Fruit fly (Drosophila melanogaster) whole organism, adult: ENCODE measurements around the gene CG14710.
A peak's percentile ranks its signal among the peaks of the same experiment; 100 is the strongest.

Source experiments
- CG11617 ChIP-seq: fragments of 200-800 bp; sonication (Bioruptor generic); optimal IDR thresholded peaks from 2 replicates; lab custom pipeline; 2017; ENCODE audit warnings: mild to moderate bottlenecking, missing biosample characterization, missing genetic modification reagents, missing genetic modification characterization
- CG12768 ChIP-seq: fragments of 200-800 bp; sonication (Bioruptor generic); optimal IDR thresholded peaks from 2 replicates; lab custom pipeline; 2017; ENCODE audit warnings: missing biosample characterization, missing genetic modification characterization, mild to moderate bottlenecking, moderate library complexity, missing genetic modification reagents
- CG14711 ChIP-seq: fragments of 200-800 bp; sonication (Bioruptor generic); optimal IDR thresholded peaks from 2 replicates; lab custom pipeline; 2018; ENCODE audit warnings: missing biosample characterization, mild to moderate bottlenecking, missing genetic modification characterization, moderate library complexity
- CG1620 ChIP-seq: fragments of 200-800 bp; sonication (Bioruptor generic); optimal IDR thresholded peaks from 2 replicates; lab custom pipeline; 2016; ENCODE audit warnings: missing biosample characterization, missing genetic modification characterization
- CG33017 ChIP-seq: fragments of 200-800 bp; sonication (Bioruptor generic); optimal IDR thresholded peaks from 2 replicates; lab custom pipeline; 2018; ENCODE audit warnings: missing biosample characterization, mild to moderate bottlenecking, missing genetic modification characterization, moderate library complexity
- CG5204 ChIP-seq: fragments of 200-800 bp; sonication (Bioruptor generic); optimal IDR thresholded peaks from 2 replicates; lab custom pipeline; 2016; ENCODE audit warnings: missing biosample characterization, missing genetic modification characterization
- CG7045 ChIP-seq: fragments of 200-800 bp; sonication (Bioruptor generic); optimal IDR thresholded peaks from 2 replicates; lab custom pipeline; 2017; ENCODE audit warnings: missing biosample characterization, mild to moderate bottlenecking, missing genetic modification characterization
- CG7101 ChIP-seq: fragments of 200-800 bp; sonication (Bioruptor generic); optimal IDR thresholded peaks from 2 replicates; lab custom pipeline; 2018; ENCODE audit warnings: missing biosample characterization, mild to moderate bottlenecking, missing genetic modification characterization, moderate library complexity
- Clk ChIP-seq: fragments of 200-800 bp; sonication (Bioruptor generic); optimal IDR thresholded peaks from 2 replicates; lab custom pipeline; 2017; ENCODE audit warnings: missing biosample characterization, missing genetic modification characterization
- Crg-1 ChIP-seq: fragments of 200-800 bp; sonication (Bioruptor generic); optimal IDR thresholded peaks from 2 replicates; lab custom pipeline; 2016; ENCODE audit warnings: missing biosample characterization, missing genetic modification characterization
- Hr96 ChIP-seq: fragments of 200-800 bp; sonication (Bioruptor generic); optimal IDR thresholded peaks from 2 replicates; lab custom pipeline; 2016; ENCODE audit warnings: missing biosample characterization, missing genetic modification characterization
- Mnt ChIP-seq: fragments of 200-800 bp; sonication (Bioruptor generic); optimal IDR thresholded peaks from 2 replicates; lab custom pipeline; 2016; ENCODE audit warnings: missing biosample characterization, mild to moderate bottlenecking, missing genetic modification characterization
- bab1 ChIP-seq: fragments of 200-800 bp; sonication (Bioruptor generic); optimal IDR thresholded peaks from 3 replicates; lab custom pipeline; 2019; ENCODE audit warnings: missing biosample characterization, mild to moderate bottlenecking, missing genetic modification characterization, moderate library complexity
- cic ChIP-seq: fragments of 200-800 bp; sonication (Bioruptor generic); optimal IDR thresholded peaks from 2 replicates; lab custom pipeline; 2017; ENCODE audit warnings: missing biosample characterization, mild to moderate bottlenecking, missing genetic modification characterization, moderate library complexity
- cnc ChIP-seq, 2 experiments: fragments of >200 bp; optimal IDR thresholded peaks; 2 replicates each; lab custom pipeline; 2017
- kay ChIP-seq: fragments of 200-800 bp; sonication (Bioruptor generic); peaks from one replicate; lab custom pipeline; 2016; ENCODE audit warnings: missing biosample characterization, missing genetic modification characterization, borderline replicate concordance
- ovo ChIP-seq: fragments of 200-800 bp; sonication (Bioruptor generic); optimal IDR thresholded peaks from 2 replicates; lab custom pipeline; 2016; ENCODE audit warnings: missing biosample characterization, missing genetic modification characterization
- pad ChIP-seq: fragments of 200-800 bp; sonication (Bioruptor generic); optimal IDR thresholded peaks from 3 replicates; lab custom pipeline; 2017; ENCODE audit warnings: missing biosample characterization, missing genetic modification characterization, mild to moderate bottlenecking, moderate library complexity, missing genetic modification reagents
- tj ChIP-seq: fragments of 200-800 bp; sonication (Bioruptor generic); optimal IDR thresholded peaks from 3 replicates; lab custom pipeline; 2017; ENCODE audit warnings: missing biosample characterization, mild to moderate bottlenecking, missing genetic modification characterization, moderate library complexity
- toe ChIP-seq: fragments of 200-800 bp; sonication (Bioruptor generic); optimal IDR thresholded peaks from 2 replicates; lab custom pipeline; 2016; ENCODE audit warnings: missing biosample characterization, missing genetic modification characterization

The CG14710 gene

DNA sequence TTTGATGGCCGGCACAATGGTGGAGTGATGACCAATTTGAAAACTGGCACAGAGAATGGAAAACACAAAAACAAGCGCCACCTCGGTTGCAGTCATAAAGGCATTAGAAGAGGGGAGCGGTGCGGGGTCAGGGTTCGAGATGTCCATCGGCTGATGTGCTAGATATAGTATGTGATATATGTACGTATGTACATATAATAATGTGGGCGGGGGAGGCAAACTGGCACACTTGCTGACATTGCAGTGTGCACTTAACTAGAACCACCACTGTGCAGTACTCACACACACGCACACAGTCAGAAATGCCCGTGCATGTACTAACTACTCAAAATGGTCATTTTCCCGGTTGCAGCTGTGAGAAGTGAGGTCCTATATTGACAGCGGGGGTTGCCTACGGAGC, 1.0 kb upstream of the CG14710 start:
- TF ChIP-seq CG12768 (GFP tag; lab: Kevin White, UChicago) (peak; percentile 21), cnc (optimal IDR thresholded peaks at IDR 0.05; lab: Kevin White, UChicago) (no peak), tj (GFP tag; lab: Kevin White, UChicago) (peak; percentile 61)

- TF ChIP-seq Crg-1 (GFP tag; lab: Kevin White, UChicago), result peak; percentile 84
- TF ChIP-seq toe (GFP tag; lab: Kevin White, UChicago), result no peak
- peak; percentile 74 for TF ChIP-seq Mnt (GFP tag; lab: Kevin White, UChicago)
- peak; percentile 89 for TF ChIP-seq CG12768 (GFP tag; lab: Kevin White, UChicago)
- peak; percentile 85 for TF ChIP-seq CG1620
- TF ChIP-seq cnc (optimal IDR thresholded peaks at IDR 0.05; lab: Kevin White, UChicago), result no peak
- peak; percentile 86 for TF ChIP-seq CG7101 (tag; lab: Kevin White, UChicago)
- no peak for TF ChIP-seq Hr96 (GFP tag; lab: Kevin White, UChicago)
- TF ChIP-seq bab1 (GFP tag; lab: Kevin White, UChicago), result peak; percentile 92
- TF ChIP-seq cic (GFP tag; lab: Kevin White, UChicago), result peak; percentile 38
- TF ChIP-seq CG11617 (GFP tag; lab: Kevin White, UChicago), result peak; percentile 88
- TF ChIP-seq kay, result no peak
- peak; percentile 100 for TF ChIP-seq CG14711 (tag; lab: Kevin White, UChicago)
- TF ChIP-seq pad (GFP tag; lab: Kevin White, UChicago), result peak; percentile 68
- TF ChIP-seq tj (GFP tag; lab: Kevin White, UChicago), result peak; percentile 68
- peak; percentile 64 for TF ChIP-seq ovo (GFP tag; lab: Kevin White, UChicago)
- peak; percentile 83 for TF ChIP-seq CG7045 (GFP tag; lab: Kevin White, UChicago)
- no peak for TF ChIP-seq CG5204 (GFP tag; lab: Kevin White, UChicago)
- peak; percentile 85 for TF ChIP-seq CG33017 (tag; lab: Kevin White, UChicago)
- TF ChIP-seq Clk, result peak; percentile 51
These were observed 3.1 kb downstream of the CG14710 start, which contains the start of gene CG14711 for dm6 chr3R:11623025-11623424. Gene CG14711 (plus strand): TSS chr3R:11623339.

dm6 chr3R:11625544-11625943, 5.7 kb downstream of the CG14710 start, which contains the start of gene Zaf1:
Gene Zaf1 (minus strand): TSS chr3R:11625644.
- no peak for TF ChIP-seq ovo (GFP tag; lab: Kevin White, UChicago)
- no peak for TF ChIP-seq cnc (optimal IDR thresholded peaks at IDR 0.05; lab: Kevin White, UChicago)
- TF ChIP-seq tj (GFP tag; lab: Kevin White, UChicago), result peak; percentile 12

- TF ChIP-seq cic (GFP tag; lab: Kevin White, UChicago) (no peak), tj (GFP tag; lab: Kevin White, UChicago) (peak; percentile 2), CG7045 (GFP tag; lab: Kevin White, UChicago) (no peak), Clk (no peak), CG12768 (GFP tag; lab: Kevin White, UChicago) (no peak), cnc (optimal IDR thresholded peaks at IDR 0.05; lab: Kevin White, UChicago) (peak in 1 of 2 experiments; percentile 45), CG11617 (GFP tag; lab: Kevin White, UChicago) (peak; percentile 8), bab1 (GFP tag; lab: Kevin White, UChicago) (peak; percentile 52), CG33017 (tag; lab: Kevin White, UChicago) (no peak), CG14711 (tag; lab: Kevin White, UChicago) (peak; percentile 74), Hr96 (GFP tag; lab: Kevin White, UChicago) (no peak), Crg-1 (GFP tag; lab: Kevin White, UChicago) (no peak), Mnt (GFP tag; lab: Kevin White, UChicago) (peak; percentile 31), pad (GFP tag; lab: Kevin White, UChicago) (no peak), ovo (GFP tag; lab: Kevin White, UChicago) (no peak), CG1620 (no peak), kay (no peak)
These were observed 6.7 kb downstream of the CG14710 start, which contains the start of the genes CG6813 and CG18764 for dm6 chr3R:11626571-11626970. Gene CG6813 (minus strand): TSS chr3R:11626638. Gene CG18764 (plus strand): TSS chr3R:11626889.

DNA sequence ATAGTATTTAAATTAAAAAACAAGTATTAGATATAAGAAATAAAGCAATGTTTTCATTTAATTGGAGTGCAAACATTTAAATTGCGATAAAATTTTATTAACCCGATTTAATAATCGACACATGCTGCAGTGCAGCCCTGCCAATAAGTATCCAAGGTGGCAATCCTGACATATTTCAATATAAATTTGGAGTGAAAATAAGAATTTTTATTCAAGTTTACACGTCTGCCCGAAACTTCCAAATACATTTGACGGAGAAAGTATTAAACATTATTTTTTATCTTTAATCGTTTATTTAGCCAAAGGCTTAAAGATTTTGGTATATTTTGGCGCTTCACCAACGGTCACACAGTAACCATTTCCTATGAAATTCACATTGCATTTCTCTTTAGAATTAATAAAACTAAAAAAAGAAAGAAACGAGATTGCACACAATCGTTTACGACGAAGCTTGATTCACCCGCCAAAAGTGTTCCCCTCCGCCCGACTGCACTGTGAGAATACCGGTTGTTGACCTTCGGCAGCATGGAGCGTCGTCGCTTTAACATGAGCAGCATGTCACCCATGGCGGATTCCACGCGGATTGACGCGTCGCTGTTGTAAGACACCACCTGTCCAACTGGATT, 8.6 kb downstream of the CG14710 start, which contains the start of gene CG14712:
Gene CG14712 (plus strand): TSS at position 344 of the 626 bp plus-strand sequence.
- no peak for TF ChIP-seq CG5204 (GFP tag; lab: Kevin White, UChicago)
- TF ChIP-seq tj (GFP tag; lab: Kevin White, UChicago), result no peak
- TF ChIP-seq toe (GFP tag; lab: Kevin White, UChicago), result no peak
- TF ChIP-seq ovo (GFP tag; lab: Kevin White, UChicago), result no peak
- peak; percentile 99 for TF ChIP-seq CG14711 (tag; lab: Kevin White, UChicago)
- peak; percentile 55 for TF ChIP-seq CG7101 (tag; lab: Kevin White, UChicago)
- peak; percentile 9 for TF ChIP-seq Crg-1 (GFP tag; lab: Kevin White, UChicago)
- TF ChIP-seq pad (GFP tag; lab: Kevin White, UChicago), result peak; percentile 19
- TF ChIP-seq CG7045 (GFP tag; lab: Kevin White, UChicago), result no peak
- TF ChIP-seq CG12768 (GFP tag; lab: Kevin White, UChicago), result no peak
- no peak for TF ChIP-seq Clk
- no peak for TF ChIP-seq Hr96 (GFP tag; lab: Kevin White, UChicago)
- TF ChIP-seq kay, result no peak
- no peak for TF ChIP-seq cnc (optimal IDR thresholded peaks at IDR 0.05; lab: Kevin White, UChicago)
- peak; percentile 2 for TF ChIP-seq CG11617 (GFP tag; lab: Kevin White, UChicago)
- TF ChIP-seq CG1620, result peak; percentile 53
- peak; percentile 63 for TF ChIP-seq Mnt (GFP tag; lab: Kevin White, UChicago)
- TF ChIP-seq bab1 (GFP tag; lab: Kevin White, UChicago), result peak; percentile 47
- TF ChIP-seq cic (GFP tag; lab: Kevin White, UChicago), result no peak
- no peak for TF ChIP-seq CG33017 (tag; lab: Kevin White, UChicago)
